Worm (Caenorhabditis elegans) whole organism, young adult: ENCODE measurements around the gene T24A6.1.
A peak's percentile ranks its signal among the peaks of the same experiment; 100 is the strongest.

Source experiments
- B0336.3 ChIP-seq: fragments of 200-800 bp; sonication (Bioruptor generic); IDR thresholded peaks from 2 replicates; pipeline ENCODE4 v1.3.6; 2022; ENCODE audit warnings: missing genetic modification characterization, missing compliant biosample characterization
- F10E7.11 ChIP-seq: sonication (generic microtip); optimal IDR thresholded peaks from 2 replicates; lab custom pipeline; 2017; ENCODE audit warnings: mild to moderate bottlenecking, missing genetic modification characterization, moderate library complexity, missing compliant biosample characterization
- F22D6.2 ChIP-seq: sonication (generic microtip); optimal IDR thresholded peaks from 2 replicates; lab custom pipeline; 2016; ENCODE audit warnings: mild to moderate bottlenecking, missing genetic modification characterization, missing compliant biosample characterization
- F37B4.10 ChIP-seq: fragments of 200-800 bp; sonication (Bioruptor generic); IDR thresholded peaks from 2 replicates; pipeline ENCODE4 v1.3.6; 2022; ENCODE audit warnings: missing genetic modification characterization, missing compliant biosample characterization
- F57C9.4 ChIP-seq: sonication (generic microtip); optimal IDR thresholded peaks from 2 replicates; lab custom pipeline; 2017; ENCODE audit warnings: mild to moderate bottlenecking, missing genetic modification characterization, missing compliant biosample characterization
- K11D2.4 ChIP-seq: fragments of 200-800 bp; sonication (Bioruptor generic); IDR thresholded peaks from 2 replicates; pipeline ENCODE4 v1.3.6; 2022; ENCODE audit warnings: missing genetic modification reagents, missing genetic modification characterization, missing compliant biosample characterization
- Y53F4B.3 ChIP-seq: fragments of 200-800 bp; sonication (Bioruptor generic); IDR thresholded peaks from 2 replicates; pipeline ENCODE4 v1.3.6; 2022; ENCODE audit warnings: missing genetic modification reagents, missing genetic modification characterization, missing compliant biosample characterization
- Y56A3A.18 ChIP-seq: fragments of 200-800 bp; sonication (Bioruptor generic); IDR thresholded peaks from 2 replicates; pipeline ENCODE4 v1.3.6; 2022; ENCODE audit warnings: missing genetic modification reagents, missing genetic modification characterization, missing compliant biosample characterization
- Y79H2A.3 ChIP-seq: fragments of 200-800 bp; sonication (Bioruptor generic); conservative IDR thresholded peaks from 2 replicates; pipeline ENCODE4 v1.3.6; 2022; ENCODE audit warnings: missing genetic modification reagents, missing genetic modification characterization, missing compliant biosample characterization
- Y95B8A.8 ChIP-seq: fragments of 200-800 bp; sonication (Bioruptor generic); IDR thresholded peaks from 2 replicates; pipeline ENCODE4 v1.3.6; 2022; ENCODE audit warnings: missing genetic modification reagents, missing genetic modification characterization, missing compliant biosample characterization
- aptf-2 ChIP-seq: fragments of 200-800 bp; sonication (Bioruptor generic); conservative IDR thresholded peaks from 2 replicates; pipeline ENCODE4 v1.3.6; 2022; ENCODE audit warnings: missing genetic modification reagents, missing genetic modification characterization, missing compliant biosample characterization
- atf-7 ChIP-seq: sonication (generic microtip); optimal IDR thresholded peaks from 2 replicates; lab custom pipeline; 2017; ENCODE audit warnings: mild to moderate bottlenecking, missing genetic modification characterization, missing compliant biosample characterization
- attf-3 ChIP-seq: fragments of 200-800 bp; sonication (Bioruptor generic); conservative IDR thresholded peaks from 2 replicates; pipeline ENCODE4 v1.3.6; 2022; ENCODE audit warnings: missing genetic modification reagents, missing genetic modification characterization, missing compliant biosample characterization
- attf-5 ChIP-seq: fragments of 200-800 bp; sonication (Bioruptor generic); optimal IDR thresholded peaks from 2 replicates; lab custom pipeline; 2018; ENCODE audit warnings: mild to moderate bottlenecking, missing genetic modification characterization, missing compliant biosample characterization
- cebp-2 ChIP-seq: fragments of 200-800 bp; sonication (Bioruptor generic); IDR thresholded peaks from 2 replicates; pipeline ENCODE4 v1.3.6; 2022; ENCODE audit warnings: missing genetic modification characterization, missing compliant biosample characterization
- ceh-100 ChIP-seq: fragments of 200-800 bp; sonication (Bioruptor generic); IDR thresholded peaks from 2 replicates; pipeline ENCODE4 v1.3.6; 2022; ENCODE audit warnings: missing genetic modification reagents, missing genetic modification characterization, missing compliant biosample characterization
- ceh-27 ChIP-seq: fragments of 200-800 bp; sonication (Bioruptor generic); optimal IDR thresholded peaks from 2 replicates; lab custom pipeline; 2018; ENCODE audit warnings: mild to moderate bottlenecking, missing genetic modification characterization, moderate library complexity, missing compliant biosample characterization
- ceh-40 ChIP-seq: fragments of 200-800 bp; sonication (Bioruptor generic); IDR thresholded peaks from 2 replicates; pipeline ENCODE4 v1.3.6; 2022; ENCODE audit warnings: missing genetic modification characterization, missing compliant biosample characterization
- ceh-58 ChIP-seq: fragments of 200-800 bp; sonication (Bioruptor generic); IDR thresholded peaks from 2 replicates; pipeline ENCODE4 v1.3.6; 2022; ENCODE audit warnings: missing genetic modification characterization, missing compliant biosample characterization
- dox-1 ChIP-seq: fragments of 200-800 bp; sonication (Bioruptor generic); IDR thresholded peaks from 2 replicates; pipeline ENCODE4 v1.3.6; 2022; ENCODE audit warnings: missing genetic modification reagents, missing genetic modification characterization, missing compliant biosample characterization
- dpff-1 ChIP-seq: sonication (generic microtip); optimal IDR thresholded peaks from 2 replicates; lab custom pipeline; 2017; ENCODE audit warnings: mild to moderate bottlenecking, missing genetic modification characterization, missing compliant biosample characterization
- egl-44 ChIP-seq: fragments of 200-800 bp; sonication (Bioruptor generic); IDR thresholded peaks from 2 replicates; pipeline ENCODE4 v1.3.6; 2022; ENCODE audit warnings: missing genetic modification reagents, missing genetic modification characterization, missing compliant biosample characterization
- him-1 ChIP-seq: sonication (generic microtip); optimal IDR thresholded peaks from 2 replicates; lab custom pipeline; 2016; ENCODE audit warnings: missing genotype, missing genetic modification reagents, missing genetic modification characterization, missing compliant biosample characterization
- hmg-1.2 ChIP-seq: fragments of 200-800 bp; sonication (Bioruptor generic); IDR thresholded peaks from 2 replicates; pipeline ENCODE4 v1.3.6; 2022; ENCODE audit warnings: missing genetic modification reagents, missing genetic modification characterization, missing compliant biosample characterization
- hsf-1 ChIP-seq: fragments of 200-800 bp; sonication (Bioruptor generic); IDR thresholded peaks from 2 replicates; pipeline ENCODE4 v1.3.6; 2022; ENCODE audit warnings: missing genetic modification reagents, missing genetic modification characterization, missing compliant biosample characterization
- let-607 ChIP-seq, 2 experiments: fragments of 200-800 bp in 1 of 2; sonication (Bioruptor generic) in 1 of 2; sonication (generic microtip) in 1 of 2; optimal IDR thresholded peaks; 2 replicates each; lab custom pipeline; 2016 to 2018; ENCODE audit warnings: mild to moderate bottlenecking in 2 of 2, missing compliant biosample characterization in 2 of 2, missing genetic modification characterization in 2 of 2, moderate library complexity in 2 of 2, missing genotype in 1 of 2
- lin-26 ChIP-seq: fragments of 200-800 bp; sonication (Bioruptor generic); IDR thresholded peaks from 2 replicates; pipeline ENCODE4 v1.3.6; 2022; ENCODE audit warnings: missing genetic modification reagents, missing genetic modification characterization, missing compliant biosample characterization
- lsl-1 ChIP-seq: fragments of 200-800 bp; sonication (Bioruptor generic); optimal IDR thresholded peaks from 2 replicates; lab custom pipeline; 2018; ENCODE audit warnings: mild to moderate bottlenecking, missing genetic modification characterization, moderate library complexity, missing compliant biosample characterization
- madf-6 ChIP-seq: fragments of 200-800 bp; sonication (Bioruptor generic); IDR thresholded peaks from 2 replicates; pipeline ENCODE4 v1.3.6; 2022; ENCODE audit warnings: missing genetic modification reagents, missing genetic modification characterization, missing compliant biosample characterization
- madf-8 ChIP-seq: fragments of 200-800 bp; sonication (Bioruptor generic); conservative IDR thresholded peaks from 2 replicates; pipeline ENCODE4 v1.3.6; 2022; ENCODE audit warnings: missing genetic modification reagents, missing genetic modification characterization, missing compliant biosample characterization
- mel-28 ChIP-seq: sonication (generic microtip); optimal IDR thresholded peaks from 2 replicates; lab custom pipeline; 2016; ENCODE audit warnings: borderline replicate concordance, mild to moderate bottlenecking, missing genetic modification characterization, missing compliant biosample characterization
- mxl-1 ChIP-seq: sonication (generic microtip); optimal IDR thresholded peaks from 2 replicates; lab custom pipeline; 2016; ENCODE audit warnings: missing genetic modification characterization, missing compliant biosample characterization
- nfya-1 ChIP-seq: sonication (generic microtip); optimal IDR thresholded peaks from 2 replicates; lab custom pipeline; 2017; ENCODE audit warnings: antibody characterized with exemption, missing compliant biosample characterization, missing genetic modification characterization, borderline replicate concordance; ENCODE audit not compliant: insufficient read depth
- nfya-2 ChIP-seq: fragments of 200-800 bp; sonication (Bioruptor generic); IDR thresholded peaks from 2 replicates; pipeline ENCODE4 v1.3.6; 2022; ENCODE audit warnings: missing genetic modification reagents, missing genetic modification characterization, missing compliant biosample characterization
- nhr-27 ChIP-seq: fragments of 200-800 bp; sonication (Bioruptor generic); optimal IDR thresholded peaks from 2 replicates; lab custom pipeline; 2018; ENCODE audit warnings: mild to moderate bottlenecking, missing genetic modification characterization, moderate library complexity, missing compliant biosample characterization
- nhr-80 ChIP-seq: sonication (generic microtip); optimal IDR thresholded peaks from 2 replicates; lab custom pipeline; 2016; ENCODE audit warnings: missing genetic modification characterization, missing compliant biosample characterization
- nhr-90 ChIP-seq: sonication (generic microtip); optimal IDR thresholded peaks from 2 replicates; lab custom pipeline; 2016; ENCODE audit warnings: missing genotype, mild to moderate bottlenecking, missing genetic modification characterization, missing compliant biosample characterization
- pha-4 ChIP-seq: fragments of 150-350 bp; sonication (generic microtip); optimal IDR thresholded peaks from 2 replicates; lab custom pipeline; 2014; ENCODE audit warnings: missing biosample characterization, missing genetic modification reagents, missing genetic modification characterization
- repo-1 ChIP-seq: sonication (generic microtip); optimal IDR thresholded peaks from 2 replicates; lab custom pipeline; 2017; ENCODE audit warnings: mild to moderate bottlenecking, missing genetic modification characterization, missing compliant biosample characterization
- sdz-38 ChIP-seq: sonication (generic microtip); optimal IDR thresholded peaks from 2 replicates; lab custom pipeline; 2016; ENCODE audit warnings: missing genotype, missing genetic modification characterization, missing compliant biosample characterization
- sea-2 ChIP-seq: fragments of 200-800 bp; sonication (Bioruptor generic); IDR thresholded peaks from 2 replicates; pipeline ENCODE4 v1.3.6; 2022; ENCODE audit warnings: missing genetic modification characterization, missing compliant biosample characterization
- snpc-3.4 ChIP-seq: sonication (generic microtip); optimal IDR thresholded peaks from 2 replicates; lab custom pipeline; 2017; ENCODE audit warnings: missing genetic modification characterization, mild to moderate bottlenecking, missing compliant biosample characterization, antibody characterized with exemption, moderate library complexity, missing genotype, missing genetic modification reagents
- snpc-4 ChIP-seq, 5 experiments: fragments of 150-350 bp in 1 of 5; sonication (generic microtip) in 4 of 5; optimal IDR thresholded peaks; 2 replicates each; lab custom pipeline; 2014 to 2018; ENCODE audit warnings: missing genetic modification characterization in 5 of 5, missing biosample characterization in 3 of 5, antibody characterized with exemption in 2 of 5, mild to moderate bottlenecking in 2 of 5, missing compliant biosample characterization in 2 of 5, missing genotype in 2 of 5, moderate library complexity in 2 of 5, missing genetic modification reagents in 1 of 5
- somi-1 ChIP-seq: fragments of 200-800 bp; sonication (Bioruptor generic); optimal IDR thresholded peaks from 2 replicates; lab custom pipeline; 2018; ENCODE audit warnings: mild to moderate bottlenecking, missing genetic modification characterization, missing compliant biosample characterization
- sptf-2 ChIP-seq: fragments of 200-800 bp; sonication (Bioruptor generic); optimal IDR thresholded peaks from 2 replicates; lab custom pipeline; 2018; ENCODE audit warnings: mild to moderate bottlenecking, missing genetic modification characterization, missing compliant biosample characterization
- unc-62 ChIP-seq: fragments of 150-350 bp; optimal IDR thresholded peaks from 2 replicates; lab custom pipeline; 2014; ENCODE audit warnings: missing biosample characterization, missing genetic modification reagents, missing genetic modification characterization
- xnd-1 ChIP-seq: sonication (generic microtip); optimal IDR thresholded peaks from 2 replicates; lab custom pipeline; 2016; ENCODE audit warnings: missing genotype, missing genetic modification reagents, missing genetic modification characterization, missing compliant biosample characterization
- zfh-2 ChIP-seq: fragments of 200-800 bp; sonication (Bioruptor generic); conservative IDR thresholded peaks from 2 replicates; pipeline ENCODE4 v1.3.6; 2022; ENCODE audit warnings: missing genetic modification reagents, missing genetic modification characterization, missing compliant biosample characterization
- ztf-18 ChIP-seq: sonication (generic microtip); optimal IDR thresholded peaks from 2 replicates; lab custom pipeline; 2016; ENCODE audit warnings: missing genotype, mild to moderate bottlenecking, missing genetic modification characterization, missing compliant biosample characterization

Gene T24A6.1

ce11 chrV:3579795-3580194, 21.0 kb downstream of the T24A6.1 start (continued):
- TF ChIP-seq madf-8 (GFP tag; lab: Robert Waterston, UW) (no peak), hsf-1 (no peak), attf-3 (no peak), xnd-1 (no peak), mel-28 (no peak), dox-1 (GFP tag; lab: Robert Waterston, UW) (no peak), lsl-1 (no peak), atf-7 (tag; lab: Kevin White, UChicago) (peak; percentile 12), aptf-2 (no peak), nhr-27 (tag; lab: Kevin White, UChicago) (no peak), egl-44 (no peak), dpff-1 (tag; lab: Kevin White, UChicago) (no peak), Y79H2A.3 (no peak; the same call in 1 of the 2 replicates), K11D2.4 (GFP tag; lab: Robert Waterston, UW) (no peak), snpc-4 (GFP tag; optimal IDR thresholded peaks at IDR 0.05; lab: Kevin White, UChicago) (no peak), snpc-4 (tag; optimal IDR thresholded peaks at IDR 0.05; lab: Kevin White, UChicago) (peak in 1 of 4 experiments; percentile 5), Y95B8A.8 (GFP tag; lab: Robert Waterston, UW) (no peak), sdz-38 (no peak), nhr-90 (tag; lab: Kevin White, UChicago) (no peak), ceh-40 (GFP tag; lab: Robert Waterston, UW) (no peak), F22D6.2 (tag; lab: Kevin White, UChicago) (no peak), attf-5 (peak; percentile 70), sptf-2 (GFP tag; lab: Kevin White, UChicago) (no peak), him-1 (tag; lab: Kevin White, UChicago) (no peak), ceh-100 (GFP tag; lab: Robert Waterston, UW) (no peak), let-607 (tag; optimal IDR thresholded peaks at IDR 0.05; lab: Kevin White, UChicago) (no peak), Y53F4B.3 (GFP tag; lab: Robert Waterston, UW) (no peak), nhr-80 (tag; lab: Kevin White, UChicago) (peak; percentile 58), F37B4.10 (no peak), repo-1 (tag; lab: Kevin White, UChicago) (no peak), F10E7.11 (tag; lab: Kevin White, UChicago) (no peak), B0336.3 (GFP tag; lab: Robert Waterston, UW) (no peak), nfya-1 (tag; lab: Kevin White, UChicago) (no peak), nfya-2 (no peak), zfh-2 (GFP tag; lab: Robert Waterston, UW) (no peak; the same call in 1 of the 2 replicates), sea-2 (GFP tag; lab: Robert Waterston, UW) (no peak), somi-1 (peak; percentile 31), snpc-3.4 (tag; lab: Kevin White, UChicago) (no peak), hmg-1.2 (GFP tag; lab: Robert Waterston, UW) (peak; percentile 51), pha-4 (tag; lab: Kevin White, UChicago) (no peak), unc-62 (GFP tag; lab: Kevin White, UChicago) (no peak), Y56A3A.18 (no peak), lin-26 (GFP tag; lab: Robert Waterston, UW) (no peak), cebp-2 (GFP tag; lab: Robert Waterston, UW) (no peak), mxl-1 (tag; lab: Kevin White, UChicago) (no peak), ztf-18 (no peak), F57C9.4 (tag; lab: Kevin White, UChicago) (no peak), madf-6 (GFP tag; lab: Robert Waterston, UW) (no peak; the same call in 1 of the 2 replicates), ceh-58 (no peak), ceh-27 (GFP tag; lab: Kevin White, UChicago) (no peak)
